Fruit fly (Drosophila melanogaster): Measurements from ENCODE around the gene Aduk.

The Aduk gene

DNA sequence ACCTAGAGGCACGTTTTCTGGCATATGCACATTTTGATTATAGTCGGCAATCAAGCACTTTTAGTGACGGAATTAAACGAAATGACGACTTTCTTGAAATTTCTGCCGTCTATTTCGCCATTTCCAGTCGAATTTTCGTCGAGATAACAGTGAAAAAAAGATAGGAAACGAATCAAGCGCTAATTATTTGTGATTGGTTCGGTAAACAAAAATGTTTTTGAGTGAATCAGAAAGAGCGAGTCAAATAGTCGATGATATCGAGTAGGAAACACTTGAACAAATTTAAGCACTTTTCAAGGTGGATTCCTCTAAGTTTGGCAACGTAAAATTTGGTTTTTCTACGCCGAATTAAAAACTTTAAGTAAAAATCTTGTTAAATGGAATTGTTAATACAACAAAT lies 9.1 kb upstream of the Aduk start:
- TF ChIP-seq gl (tag; optimal IDR thresholded peaks at IDR 0.05) (no peak), rn (GFP tag; IDR thresholded peaks at IDR 0.05) (no peak), Pif1A (GFP tag; optimal IDR thresholded peaks at IDR 0.05) (no peak), EcR (GFP tag; optimal IDR thresholded peaks at IDR 0.05) (no peak), D1 (tag; optimal IDR thresholded peaks at IDR 0.05) (no peak), Ets98B (GFP tag; IDR thresholded peaks at IDR 0.05) (no peak), CG32121 (GFP tag; IDR thresholded peaks at IDR 0.05) (no peak), fd96Ca (GFP tag; IDR thresholded peaks at IDR 0.05) (no peak), CG34367 (tag; optimal IDR thresholded peaks at IDR 0.05) (no peak), CG8159 (tag; optimal IDR thresholded peaks at IDR 0.05) (no peak), CG12605 (GFP tag; IDR thresholded peaks at IDR 0.05) (no peak)

DNA sequence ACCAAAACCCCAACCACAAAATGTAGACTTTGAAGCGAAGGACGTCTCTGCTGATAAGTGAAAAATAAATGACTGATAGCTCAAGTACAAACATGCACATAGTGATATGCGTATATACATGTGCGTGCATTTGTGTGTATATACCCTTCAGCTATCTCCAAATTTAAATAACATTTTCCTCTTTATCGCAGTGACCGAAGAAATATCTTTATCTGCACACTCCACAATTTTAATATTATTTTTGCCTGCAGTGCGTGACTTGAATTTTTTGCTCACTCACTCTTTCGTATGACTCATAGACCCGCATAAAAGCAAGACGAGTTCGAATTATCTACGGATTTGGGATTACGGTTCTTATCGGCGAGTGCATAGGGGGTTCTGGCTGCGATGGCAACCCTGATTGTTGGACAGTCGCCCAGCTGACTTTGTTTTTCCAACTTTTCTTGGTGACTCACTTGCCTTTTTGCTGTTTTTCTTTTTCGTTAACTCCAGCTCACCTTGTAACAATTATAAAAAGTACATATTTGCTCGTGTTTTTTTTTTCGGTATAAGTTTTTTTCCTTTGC lies 8.6 kb upstream of the Aduk start:
- TF ChIP-seq CG9948 (tag; optimal IDR thresholded peaks at IDR 0.05) = no peak
- TF ChIP-seq CG15710 (tag; optimal IDR thresholded peaks at IDR 0.05) = no peak
- no peak for TF ChIP-seq fd96Ca (GFP tag; IDR thresholded peaks at IDR 0.05)
- TF ChIP-seq CG13204 (GFP tag; optimal IDR thresholded peaks at IDR 0.05) = no peak
- no peak for TF ChIP-seq CG17806 (tag; optimal IDR thresholded peaks at IDR 0.05)
- no peak for TF ChIP-seq Pif1B (GFP tag; optimal IDR thresholded peaks at IDR 0.05)
- no peak for TF ChIP-seq CG8159 (tag; optimal IDR thresholded peaks at IDR 0.05)
- no peak for TF ChIP-seq D1 (tag; optimal IDR thresholded peaks at IDR 0.05)
- no peak for TF ChIP-seq rn (GFP tag; IDR thresholded peaks at IDR 0.05)
- TF ChIP-seq CG8301 (tag; optimal IDR thresholded peaks at IDR 0.05) = no peak
- TF ChIP-seq gl (tag; optimal IDR thresholded peaks at IDR 0.05) = no peak
- no peak for TF ChIP-seq Ets98B (GFP tag; IDR thresholded peaks at IDR 0.05)
- TF ChIP-seq CG10348 (GFP tag; IDR thresholded peaks at IDR 0.05) = no peak
- TF ChIP-seq Pif1A (GFP tag; optimal IDR thresholded peaks at IDR 0.05) = no peak
- TF ChIP-seq CG12605 (GFP tag; IDR thresholded peaks at IDR 0.05) = no peak
- TF ChIP-seq EcR (GFP tag; optimal IDR thresholded peaks at IDR 0.05) = no peak
- TF ChIP-seq Snoo (tag; optimal IDR thresholded peaks at IDR 0.05) = no peak
- no peak for TF ChIP-seq CG34367 (tag; optimal IDR thresholded peaks at IDR 0.05)
- TF ChIP-seq CG32121 (GFP tag; IDR thresholded peaks at IDR 0.05) = no peak
- no peak for TF ChIP-seq CG4496 (GFP tag; IDR thresholded peaks at IDR 0.05)

DNA sequence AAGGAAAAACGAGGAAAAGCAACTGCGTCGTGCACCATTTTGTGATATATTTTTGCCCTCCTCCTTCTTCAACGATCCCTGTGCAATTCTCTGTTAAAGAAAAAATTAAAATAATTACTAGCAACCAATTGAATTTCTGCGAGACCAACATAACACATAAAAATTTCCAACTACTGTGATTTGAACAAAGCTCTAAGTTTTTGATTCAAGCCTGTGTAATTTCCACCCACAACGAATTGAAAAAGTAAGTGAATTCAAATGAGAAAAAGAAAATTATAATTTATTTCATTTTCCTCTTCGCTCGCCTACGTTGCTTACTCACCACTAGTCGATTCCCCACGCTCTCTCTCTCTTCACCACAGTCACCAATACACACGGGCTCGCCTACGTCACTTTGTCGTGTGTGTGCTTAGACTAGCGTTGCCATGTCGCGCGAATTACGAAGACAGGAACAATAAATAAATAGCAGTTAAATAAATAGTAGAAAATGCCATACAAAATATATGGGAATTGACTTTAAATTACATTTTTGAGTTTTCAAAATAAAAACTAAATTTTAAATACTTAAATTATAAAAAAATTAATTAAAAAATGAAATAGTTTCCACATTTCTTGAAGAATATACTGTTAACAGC lies 7.9 kb upstream of the Aduk start:
- TF ChIP-seq CG34367 (tag; optimal IDR thresholded peaks at IDR 0.05) = peak; percentile 20
- peak; percentile 65 for TF ChIP-seq Pif1B (GFP tag; optimal IDR thresholded peaks at IDR 0.05)
- no peak for TF ChIP-seq CG10348 (GFP tag; IDR thresholded peaks at IDR 0.05)
- no peak for TF ChIP-seq rn (GFP tag; IDR thresholded peaks at IDR 0.05)
- TF ChIP-seq EcR (GFP tag; optimal IDR thresholded peaks at IDR 0.05) = peak; percentile 5
- 0 out of 2 replicates have a peak, but pooled peaks have one; percentile 49 for TF ChIP-seq CG12605 (GFP tag; IDR thresholded peaks at IDR 0.05)
- peak; percentile 5 for TF ChIP-seq CG8159 (tag; optimal IDR thresholded peaks at IDR 0.05)
- TF ChIP-seq Ets98B (GFP tag; IDR thresholded peaks at IDR 0.05) = peak; percentile 44; the same call in 1 of the 2 replicates
- TF ChIP-seq CG17806 (tag; optimal IDR thresholded peaks at IDR 0.05) = peak; percentile 8
- TF ChIP-seq gl (tag; optimal IDR thresholded peaks at IDR 0.05) = peak; percentile 22
- peak; percentile 47 for TF ChIP-seq Snoo (tag; optimal IDR thresholded peaks at IDR 0.05)
- TF ChIP-seq CG14655 (GFP tag; optimal IDR thresholded peaks at IDR 0.05) = peak; percentile 0
- TF ChIP-seq CG4496 (GFP tag; IDR thresholded peaks at IDR 0.05) = no peak
- TF ChIP-seq CG32121 (GFP tag; IDR thresholded peaks at IDR 0.05) = peak; percentile 38; the same call in 1 of the 2 replicates
- peak; percentile 65 for TF ChIP-seq D1 (tag; optimal IDR thresholded peaks at IDR 0.05)
- TF ChIP-seq Pif1A (GFP tag; optimal IDR thresholded peaks at IDR 0.05) = peak; percentile 51
- no peak for TF ChIP-seq fd96Ca (GFP tag; IDR thresholded peaks at IDR 0.05)

- TF ChIP-seq Ets98B (GFP tag; IDR thresholded peaks at IDR 0.05) = peak; percentile 67
- no peak for TF ChIP-seq CG10348 (GFP tag; IDR thresholded peaks at IDR 0.05)
- TF ChIP-seq CG8301 (tag; optimal IDR thresholded peaks at IDR 0.05) = peak; percentile 83
- TF ChIP-seq CG17806 (tag; optimal IDR thresholded peaks at IDR 0.05) = peak; percentile 74
- peak; percentile 31 for TF ChIP-seq D1 (tag; optimal IDR thresholded peaks at IDR 0.05)
- TF ChIP-seq gl (tag; optimal IDR thresholded peaks at IDR 0.05) = peak; percentile 59
- TF ChIP-seq EcR (GFP tag; optimal IDR thresholded peaks at IDR 0.05) = peak; percentile 44
- peak; percentile 74 for TF ChIP-seq CG9948 (tag; optimal IDR thresholded peaks at IDR 0.05)
- peak; percentile 86 for TF ChIP-seq CG14655 (GFP tag; optimal IDR thresholded peaks at IDR 0.05)
- TF ChIP-seq CG12605 (GFP tag; IDR thresholded peaks at IDR 0.05) = peak; percentile 40
- peak; percentile 56 for TF ChIP-seq CG32121 (GFP tag; IDR thresholded peaks at IDR 0.05)
- peak; percentile 80 for TF ChIP-seq CG4496 (GFP tag; IDR thresholded peaks at IDR 0.05)
- TF ChIP-seq fd96Ca (GFP tag; IDR thresholded peaks at IDR 0.05) = peak; percentile 71; the same call in 1 of the 3 replicates
- TF ChIP-seq CG34367 (tag; optimal IDR thresholded peaks at IDR 0.05) = peak; percentile 75
- TF ChIP-seq Snoo (tag; optimal IDR thresholded peaks at IDR 0.05) = peak; percentile 80
- peak; percentile 89 for TF ChIP-seq CG8159 (tag; optimal IDR thresholded peaks at IDR 0.05)
- peak; percentile 86 for TF ChIP-seq CG15710 (tag; optimal IDR thresholded peaks at IDR 0.05)
- TF ChIP-seq Pif1A (GFP tag; optimal IDR thresholded peaks at IDR 0.05) = peak; percentile 80
- peak; percentile 72 for TF ChIP-seq CG13204 (GFP tag; optimal IDR thresholded peaks at IDR 0.05)
- TF ChIP-seq Pif1B (GFP tag; optimal IDR thresholded peaks at IDR 0.05) = peak; percentile 82
- TF ChIP-seq rn (GFP tag; IDR thresholded peaks at IDR 0.05) = peak; percentile 37; the same call in 1 of the 2 replicates
Observed at dm6 chr3R:9341189-9342012, 6.9 kb upstream of the Aduk start.

Data from whole organism, pupa.